Fruit fly (Drosophila melanogaster) whole organism, embryonic: ENCODE measurements around the gene Iyd.

Experiments
- ATbp ChIP-seq: fragments of 200-800 bp; sonication (Bioruptor generic); optimal IDR thresholded peaks from 2 replicates; lab custom pipeline; 2017; ENCODE audit warnings: missing biosample characterization, mild to moderate bottlenecking, missing genetic modification characterization, missing genetic modification reagents
- Abd-B ChIP-seq: fragments of 200-800 bp; sonication (Bioruptor generic); optimal IDR thresholded peaks from 2 replicates; lab custom pipeline; 2018; ENCODE audit warnings: missing biosample characterization, mild to moderate bottlenecking, missing genetic modification characterization, moderate library complexity
- Asciz ChIP-seq: fragments of 200-800 bp; sonication (Bioruptor generic); optimal IDR thresholded peaks from 2 replicates; lab custom pipeline; 2017; ENCODE audit warnings: missing biosample characterization, mild to moderate bottlenecking, missing genetic modification characterization, missing genetic modification reagents
- CG13894 ChIP-seq: fragments of 200-800 bp; sonication (Bioruptor generic); optimal IDR thresholded peaks from 3 replicates; lab custom pipeline; 2018; ENCODE audit warnings: missing biosample characterization, mild to moderate bottlenecking, missing genetic modification characterization, moderate library complexity
- CG15073 ChIP-seq: fragments of 200-800 bp; sonication (Bioruptor generic); optimal IDR thresholded peaks from 2 replicates; lab custom pipeline; 2016; ENCODE audit warnings: missing biosample characterization, missing genetic modification characterization
- CG16779 ChIP-seq: fragments of 200-800 bp; sonication (Bioruptor generic); IDR thresholded peaks from 2 replicates; pipeline ENCODE4 v1.3.6; 2022; ENCODE audit warnings: missing biosample characterization, missing genetic modification characterization
- CG17359 ChIP-seq: fragments of 200-800 bp; sonication (Bioruptor generic); optimal IDR thresholded peaks from 3 replicates; lab custom pipeline; 2018; ENCODE audit warnings: missing biosample characterization, mild to moderate bottlenecking, missing genetic modification characterization, moderate library complexity
- CG17385 ChIP-seq: fragments of 200-800 bp; sonication (Bioruptor generic); optimal IDR thresholded peaks from 3 replicates; lab custom pipeline; 2018; ENCODE audit warnings: missing biosample characterization, mild to moderate bottlenecking, missing genetic modification characterization
- CG17912 ChIP-seq: fragments of 200-800 bp; sonication (Bioruptor generic); optimal IDR thresholded peaks from 2 replicates; lab custom pipeline; 2018; ENCODE audit warnings: missing biosample characterization, mild to moderate bottlenecking, missing genetic modification characterization
- CG1792 ChIP-seq: fragments of 200-800 bp; sonication (Bioruptor generic); optimal IDR thresholded peaks from 2 replicates; lab custom pipeline; 2016; ENCODE audit warnings: missing biosample characterization, missing genetic modification characterization
- CG18599 ChIP-seq: fragments of 200-800 bp; sonication (Bioruptor generic); optimal IDR thresholded peaks from 3 replicates; lab custom pipeline; 2017; ENCODE audit warnings: missing biosample characterization, missing genetic modification characterization, mild to moderate bottlenecking, moderate library complexity, missing genetic modification reagents
- CG2116 ChIP-seq: fragments of 200-800 bp; sonication (Bioruptor generic); optimal IDR thresholded peaks from 3 replicates; lab custom pipeline; 2018; ENCODE audit warnings: missing biosample characterization, mild to moderate bottlenecking, missing genetic modification characterization
- CG2678 ChIP-seq: fragments of 200-800 bp; sonication (Bioruptor generic); optimal IDR thresholded peaks from 3 replicates; lab custom pipeline; 2019; ENCODE audit warnings: missing biosample characterization, mild to moderate bottlenecking, missing genetic modification characterization, moderate library complexity
- CG4282 ChIP-seq: fragments of 200-800 bp; sonication (Bioruptor generic); optimal IDR thresholded peaks from 2 replicates; lab custom pipeline; 2016; ENCODE audit warnings: missing biosample characterization, missing genetic modification characterization
- CG7963 ChIP-seq: fragments of 200-800 bp; sonication (Bioruptor generic); IDR thresholded peaks from 3 replicates; pipeline ENCODE4 v1.3.6; 2022; ENCODE audit warnings: missing biosample characterization, missing genetic modification characterization; ENCODE audit not compliant: partially characterized antibody
- CG8089 ChIP-seq: fragments of 200-800 bp; sonication (Bioruptor generic); optimal IDR thresholded peaks from 3 replicates; lab custom pipeline; 2016; ENCODE audit warnings: missing biosample characterization, missing genetic modification characterization
- CG9215 ChIP-seq: fragments of 200-800 bp; sonication (Bioruptor generic); IDR thresholded peaks from 2 replicates; pipeline ENCODE4 v1.3.6; 2022; ENCODE audit warnings: missing biosample characterization, missing genetic modification characterization
- CG9727 ChIP-seq: fragments of 200-800 bp; sonication (Bioruptor generic); optimal IDR thresholded peaks from 3 replicates; lab custom pipeline; 2017; ENCODE audit warnings: missing biosample characterization, mild to moderate bottlenecking, missing genetic modification characterization
- CG9876 ChIP-seq: fragments of 200-800 bp; sonication (Bioruptor generic); optimal IDR thresholded peaks from 2 replicates; lab custom pipeline; 2016; ENCODE audit warnings: missing biosample characterization, missing genetic modification characterization
- D ChIP-seq, 2 experiments: fragments of 200-800 bp in 1 of 2; fragments of >200 bp in 1 of 2; sonication (Bioruptor generic) in 1 of 2; optimal IDR thresholded peaks; 2 replicates in 1 of 2; 3 replicates in 1 of 2; lab custom pipeline; 2017; ENCODE audit warnings: mild to moderate bottlenecking in 1 of 2, missing biosample characterization in 1 of 2, missing genetic modification characterization in 1 of 2, missing genetic modification reagents in 1 of 2
- Doc3 ChIP-seq: fragments of 200-800 bp; sonication (Bioruptor generic); IDR thresholded peaks from 3 replicates; pipeline ENCODE4 v1.3.6; 2022; ENCODE audit warnings: missing biosample characterization, missing genetic modification characterization; ENCODE audit not compliant: partially characterized antibody
- Dp ChIP-seq: fragments of 200-800 bp; sonication (Bioruptor generic); optimal IDR thresholded peaks from 2 replicates; lab custom pipeline; 2018; ENCODE audit warnings: missing biosample characterization, mild to moderate bottlenecking, missing genetic modification characterization, moderate library complexity
- Fer1 ChIP-seq: fragments of 200-800 bp; sonication (Bioruptor generic); optimal IDR thresholded peaks from 2 replicates; lab custom pipeline; 2017; ENCODE audit warnings: missing biosample characterization, mild to moderate bottlenecking, missing genetic modification characterization
- GATAe ChIP-seq: fragments of 200-800 bp; sonication (Bioruptor generic); conservative IDR thresholded peaks from 2 replicates; pipeline ENCODE4 v1.3.6; 2022; ENCODE audit warnings: missing biosample characterization, missing genetic modification characterization
- HLH54F ChIP-seq: fragments of 200-800 bp; sonication (Bioruptor generic); optimal IDR thresholded peaks from 3 replicates; lab custom pipeline; 2016; ENCODE audit warnings: missing biosample characterization, missing genetic modification characterization
- Hmr ChIP-seq: fragments of 200-800 bp; sonication (Bioruptor generic); optimal IDR thresholded peaks from 3 replicates; lab custom pipeline; 2017; ENCODE audit warnings: mild to moderate bottlenecking, missing biosample characterization, missing genetic modification reagents, missing genetic modification characterization
- Jarid2 ChIP-seq: fragments of 200-800 bp; sonication (Bioruptor generic); optimal IDR thresholded peaks from 3 replicates; lab custom pipeline; 2017; ENCODE audit warnings: mild to moderate bottlenecking, missing biosample characterization, missing genetic modification reagents, missing genetic modification characterization
- Lhr ChIP-seq: fragments of 200-800 bp; sonication (Bioruptor generic); optimal IDR thresholded peaks from 3 replicates; lab custom pipeline; 2017; ENCODE audit warnings: mild to moderate bottlenecking, missing biosample characterization, missing genetic modification reagents, missing genetic modification characterization
- Myb ChIP-seq: fragments of 200-800 bp; sonication (Bioruptor generic); optimal IDR thresholded peaks from 2 replicates; lab custom pipeline; 2016; ENCODE audit warnings: missing biosample characterization, missing genetic modification characterization
- Side ChIP-seq: fragments of 200-800 bp; sonication (Bioruptor generic); optimal IDR thresholded peaks from 2 replicates; lab custom pipeline; 2016; ENCODE audit warnings: missing biosample characterization, missing genetic modification characterization
- Taf1 ChIP-seq: fragments of 200-800 bp; sonication (Bioruptor generic); IDR thresholded peaks from 2 replicates; pipeline ENCODE4 v1.3.6; 2022; ENCODE audit warnings: missing biosample characterization, missing genetic modification characterization
- Xrp1 ChIP-seq: fragments of 200-800 bp; sonication (Bioruptor generic); IDR thresholded peaks from 2 replicates; pipeline ENCODE4 v1.3.6; 2022; ENCODE audit warnings: missing biosample characterization, missing genetic modification characterization
- bab2 ChIP-seq: fragments of 200-800 bp; sonication (Bioruptor generic); optimal IDR thresholded peaks from 2 replicates; lab custom pipeline; 2016; ENCODE audit warnings: missing biosample characterization, missing genetic modification characterization
- br ChIP-seq: fragments of >200 bp; optimal IDR thresholded peaks from 2 replicates; lab custom pipeline; 2017
- btn ChIP-seq: fragments of 200-800 bp; sonication (Bioruptor generic); optimal IDR thresholded peaks from 2 replicates; lab custom pipeline; 2016; ENCODE audit warnings: missing biosample characterization, missing genetic modification characterization
- cato ChIP-seq: fragments of 200-800 bp; sonication (Bioruptor generic); optimal IDR thresholded peaks from 2 replicates; lab custom pipeline; 2016; ENCODE audit warnings: missing biosample characterization, missing genetic modification characterization, borderline replicate concordance
- chif ChIP-seq, 2 experiments: fragments of 200-800 bp; sonication (Bioruptor generic); optimal IDR thresholded peaks; 3 replicates each; lab custom pipeline; 2016; ENCODE audit warnings: missing biosample characterization in 2 of 2, missing genetic modification characterization in 2 of 2
- crol ChIP-seq: fragments of 200-800 bp; sonication (Bioruptor generic); IDR thresholded peaks from 2 replicates; pipeline ENCODE4 v1.3.6; 2022; ENCODE audit warnings: missing biosample characterization, missing genetic modification characterization
- ems ChIP-seq: fragments of 200-800 bp; sonication (Bioruptor generic); optimal IDR thresholded peaks from 3 replicates; lab custom pipeline; 2016; ENCODE audit warnings: missing biosample characterization, missing genetic modification characterization
- esg ChIP-seq: fragments of 200-800 bp; sonication (Bioruptor generic); conservative IDR thresholded peaks from 2 replicates; pipeline ENCODE4 v1.3.6; 2022; ENCODE audit warnings: missing biosample characterization, missing genetic modification characterization
- ind ChIP-seq: fragments of 200-800 bp; sonication (Bioruptor generic); optimal IDR thresholded peaks from 3 replicates; lab custom pipeline; 2016; ENCODE audit warnings: missing biosample characterization, missing genetic modification characterization
- jing ChIP-seq: fragments of 200-800 bp; sonication (Bioruptor generic); optimal IDR thresholded peaks from 2 replicates; lab custom pipeline; 2018; ENCODE audit warnings: missing biosample characterization, mild to moderate bottlenecking, missing genetic modification characterization
- odd ChIP-seq: fragments of 200-800 bp; sonication (Bioruptor generic); optimal IDR thresholded peaks from 2 replicates; lab custom pipeline; 2017; ENCODE audit warnings: missing biosample characterization, mild to moderate bottlenecking, missing genetic modification characterization
- ranshi ChIP-seq: fragments of 200-800 bp; sonication (Bioruptor generic); IDR thresholded peaks from 2 replicates; pipeline ENCODE4 v1.3.6; 2022; ENCODE audit warnings: missing biosample characterization, missing genetic modification characterization
- shn ChIP-seq: fragments of 200-800 bp; sonication (Bioruptor generic); optimal IDR thresholded peaks from 3 replicates; lab custom pipeline; 2016; ENCODE audit warnings: missing biosample characterization, missing genetic modification characterization
- slou ChIP-seq: fragments of 200-800 bp; sonication (Bioruptor generic); optimal IDR thresholded peaks from 3 replicates; lab custom pipeline; 2016; ENCODE audit warnings: missing biosample characterization, missing genetic modification characterization
- slp2 ChIP-seq: fragments of 200-800 bp; sonication (Bioruptor generic); optimal IDR thresholded peaks from 2 replicates; lab custom pipeline; 2016; ENCODE audit warnings: missing biosample characterization, missing genetic modification characterization
- tna ChIP-seq: fragments of 200-800 bp; sonication (Bioruptor generic); IDR thresholded peaks from 2 replicates; pipeline ENCODE4 v1.3.6; 2022; ENCODE audit warnings: missing biosample characterization, missing genetic modification characterization; ENCODE audit not compliant: partially characterized antibody
- ttk ChIP-seq: fragments of 200-800 bp; sonication (Bioruptor generic); IDR thresholded peaks from 2 replicates; pipeline ENCODE4 v2.1.2; 2022; ENCODE audit warnings: missing biosample characterization, missing genetic modification characterization
- zen2 ChIP-seq: fragments of 200-800 bp; sonication (Bioruptor generic); IDR thresholded peaks from 3 replicates; pipeline ENCODE4 v1.3.6; 2022; ENCODE audit warnings: missing biosample characterization, missing genetic modification characterization; ENCODE audit not compliant: partially characterized antibody

The Iyd gene

dm6 chr3L:11093046-11093520 is 3.0 kb downstream of the Iyd start, which contains the start of gene JIL-1 (continued):
- TF ChIP-seq CG17359 (tag; lab: Kevin White, UChicago) (peak; percentile 62), D (optimal IDR thresholded peaks at IDR 0.05; lab: Kevin White, UChicago) (no peak), D (GFP tag; optimal IDR thresholded peaks at IDR 0.05; lab: Kevin White, UChicago) (peak; percentile 1), slou (GFP tag; lab: Kevin White, UChicago) (peak; percentile 47), slp2 (GFP tag; lab: Kevin White, UChicago) (peak; percentile 24), chif (GFP tag; optimal IDR thresholded peaks at IDR 0.05; lab: Kevin White, UChicago) (peak; percentile 2 to 20), Abd-B (GFP tag; lab: Kevin White, UChicago) (peak; percentile 26), CG9876 (GFP tag; lab: Kevin White, UChicago) (no peak), CG1792 (GFP tag; lab: Kevin White, UChicago) (peak; percentile 4), GATAe (no peak), bab2 (GFP tag; lab: Kevin White, UChicago) (peak; percentile 48), btn (GFP tag; lab: Kevin White, UChicago) (no peak), crol (no peak), tna (GFP tag; lab: Robert Waterston, UW) (peak; percentile 73), Side (no peak), CG17385 (GFP tag; lab: Kevin White, UChicago) (peak; percentile 44), jing (GFP tag; lab: Kevin White, UChicago) (no peak), Asciz (peak; percentile 33), Jarid2 (GFP tag; lab: Kevin White, UChicago) (peak; percentile 27), CG17912 (peak; percentile 19), CG16779 (GFP tag; lab: Robert Waterston, UW) (peak; percentile 72; the same call in 1 of the 2 replicates), ems (GFP tag; lab: Kevin White, UChicago) (peak; percentile 51), ind (GFP tag; lab: Kevin White, UChicago) (peak; percentile 64), br (lab: Kevin White, UChicago) (no peak), CG2116 (peak; percentile 58), Lhr (GFP tag; lab: Kevin White, UChicago) (no peak), Doc3 (GFP tag; lab: Robert Waterston, UW) (peak; percentile 69), CG9215 (GFP tag; lab: Robert Waterston, UW) (peak; percentile 68), ATbp (GFP tag; lab: Kevin White, UChicago) (no peak), ttk (GFP tag; lab: Robert Waterston, UW) (peak; percentile 37; the same call in 1 of the 2 replicates), CG2678 (tag; lab: Kevin White, UChicago) (peak; percentile 56), CG4282 (peak; percentile 34), Fer1 (GFP tag; lab: Kevin White, UChicago) (peak; percentile 60), Hmr (peak; percentile 77), CG18599 (GFP tag; lab: Kevin White, UChicago) (peak; percentile 72), ranshi (GFP tag; lab: Robert Waterston, UW) (peak; percentile 63), Xrp1 (GFP tag; lab: Robert Waterston, UW) (peak; percentile 76), Taf1 (peak; percentile 45; the same call in 1 of the 2 replicates), CG8089 (GFP tag; lab: Kevin White, UChicago) (no peak), esg (GFP tag; lab: Robert Waterston, UW) (peak; percentile 42; the same call in 1 of the 2 replicates), shn (no peak), CG9727 (GFP tag; lab: Kevin White, UChicago) (peak; percentile 28), Myb (GFP tag; lab: Kevin White, UChicago) (peak; percentile 31), CG7963 (GFP tag; lab: Robert Waterston, UW) (peak; percentile 79), odd (GFP tag; lab: Kevin White, UChicago) (no peak), zen2 (GFP tag; lab: Robert Waterston, UW) (peak; percentile 38; the same call in 2 of the 3 replicates), HLH54F (GFP tag; lab: Kevin White, UChicago) (peak; percentile 69), CG13894 (peak; percentile 31), cato (GFP tag; lab: Kevin White, UChicago) (peak; percentile 21), Dp (GFP tag; lab: Kevin White, UChicago) (peak; percentile 22), CG15073 (GFP tag; lab: Kevin White, UChicago) (no peak)
